Worm (Caenorhabditis elegans) whole organism, midembryonic: ENCODE data around the gene msp-45.

Experiments used
- T22C8.4 ChIP-seq: fragments of 200-800 bp; sonication (Bioruptor generic); IDR thresholded peaks from 2 replicates; pipeline ENCODE4 v1.3.6; 2022; ENCODE audit warnings: missing genetic modification characterization, missing compliant biosample characterization
- cog-1 ChIP-seq: sonication (generic microtip); optimal IDR thresholded peaks from 2 replicates; lab custom pipeline; 2016; ENCODE audit warnings: missing genetic modification characterization, missing compliant biosample characterization
- flt-1 ChIP-seq: fragments of 200-800 bp; sonication (Bioruptor generic); IDR thresholded peaks from 2 replicates; pipeline ENCODE4 v1.3.6; 2022; ENCODE audit warnings: missing genetic modification characterization, missing compliant biosample characterization
- klf-2 ChIP-seq: fragments of 200-800 bp; sonication (Bioruptor generic); conservative IDR thresholded peaks from 2 replicates; pipeline ENCODE4 v1.3.6; 2022; ENCODE audit warnings: missing genetic modification reagents, missing genetic modification characterization, missing compliant biosample characterization
- med-1 ChIP-seq: sonication (generic microtip); optimal IDR thresholded peaks from 2 replicates; lab custom pipeline; 2017; ENCODE audit warnings: missing genetic modification characterization, mild to moderate bottlenecking, missing compliant biosample characterization, antibody characterized with exemption, missing genetic modification reagents; ENCODE audit not compliant: insufficient read depth
- ref-1 ChIP-seq: fragments of 200-800 bp; sonication (Bioruptor generic); conservative IDR thresholded peaks from 2 replicates; pipeline ENCODE4 v1.3.6; 2022; ENCODE audit warnings: missing genetic modification reagents, missing genetic modification characterization, missing compliant biosample characterization
- tab-1 ChIP-seq: fragments of 200-800 bp; sonication (Bioruptor generic); IDR thresholded peaks from 2 replicates; pipeline ENCODE4 v1.3.6; 2022; ENCODE audit warnings: missing genetic modification characterization, missing compliant biosample characterization
- ztf-23 ChIP-seq: fragments of 200-800 bp; sonication (Bioruptor generic); IDR thresholded peaks from 2 replicates; pipeline ENCODE4 v1.3.6; 2022; ENCODE audit warnings: missing genetic modification reagents, missing genetic modification characterization, missing compliant biosample characterization
- ztf-29 ChIP-seq: fragments of 200-800 bp; sonication (Bioruptor generic); IDR thresholded peaks from 2 replicates; pipeline ENCODE4 v1.3.6; 2022; ENCODE audit warnings: missing genetic modification reagents, missing genetic modification characterization, missing compliant biosample characterization

msp-45 gene

ce11 chrII:5156983-5157382 is at the start of gene msp-45:
TSS of gene msp-45 (minus strand) at chrII:5157083.
- no peak for TF ChIP-seq klf-2 (GFP tag; lab: Robert Waterston, UW)
- no peak for TF ChIP-seq ztf-23 (GFP tag; lab: Robert Waterston, UW)
- TF ChIP-seq flt-1 (GFP tag; lab: Robert Waterston, UW) = no peak
- no peak for TF ChIP-seq ztf-29 (GFP tag; lab: Robert Waterston, UW)
- TF ChIP-seq ref-1 (GFP tag; lab: Robert Waterston, UW) = no peak
- TF ChIP-seq med-1 (GFP tag; lab: Kevin White, UChicago) = no peak
- TF ChIP-seq cog-1 (tag; lab: Kevin White, UChicago) = no peak
- TF ChIP-seq T22C8.4 = no peak
- TF ChIP-seq tab-1 (GFP tag; lab: Robert Waterston, UW) = no peak

- TF ChIP-seq ref-1 (GFP tag; lab: Robert Waterston, UW) (no peak), klf-2 (GFP tag; lab: Robert Waterston, UW) (no peak), flt-1 (GFP tag; lab: Robert Waterston, UW) (no peak), cog-1 (tag; lab: Kevin White, UChicago) (no peak), tab-1 (GFP tag; lab: Robert Waterston, UW) (no peak), med-1 (GFP tag; lab: Kevin White, UChicago) (no peak), T22C8.4 (no peak)
Measured at ce11 chrII:5205286-5205685, 48.4 kb upstream of the msp-45 start.

- TF ChIP-seq flt-1 (GFP tag; lab: Robert Waterston, UW) (no peak), ztf-29 (GFP tag; lab: Robert Waterston, UW) (no peak)
Measured at ce11 chrII:5202930-5203329, 46.0 kb upstream of the msp-45 start, which contains the start of gene ampd-1. TSS of gene ampd-1 (plus strand) at chrII:5203322.

- TF ChIP-seq tab-1 (GFP tag; lab: Robert Waterston, UW) (no peak), ref-1 (GFP tag; lab: Robert Waterston, UW) (no peak), ztf-23 (GFP tag; lab: Robert Waterston, UW) (no peak), flt-1 (GFP tag; lab: Robert Waterston, UW) (no peak), klf-2 (GFP tag; lab: Robert Waterston, UW) (no peak), cog-1 (tag; lab: Kevin White, UChicago) (no peak), T22C8.4 (no peak), med-1 (GFP tag; lab: Kevin White, UChicago) (no peak), ztf-29 (GFP tag; lab: Robert Waterston, UW) (no peak)
Measured at ce11 chrII:5201922-5202562, 45.2 kb upstream of the msp-45 start.

ce11 chrII:5200987-5201582 is 44.2 kb upstream of the msp-45 start:
- TF ChIP-seq med-1 (GFP tag; lab: Kevin White, UChicago) (no peak), klf-2 (GFP tag; lab: Robert Waterston, UW) (no peak), tab-1 (GFP tag; lab: Robert Waterston, UW) (no peak), cog-1 (tag; lab: Kevin White, UChicago) (no peak), ztf-29 (GFP tag; lab: Robert Waterston, UW) (no peak), flt-1 (GFP tag; lab: Robert Waterston, UW) (no peak), ztf-23 (GFP tag; lab: Robert Waterston, UW) (no peak), ref-1 (GFP tag; lab: Robert Waterston, UW) (no peak), T22C8.4 (no peak)

ce11 chrII:5199497-5199896 is 42.6 kb upstream of the msp-45 start, which contains the start of gene msp-50:
TSS of gene msp-50 (plus strand) at chrII:5199797.
- no peak for TF ChIP-seq tab-1 (GFP tag; lab: Robert Waterston, UW)

- TF ChIP-seq T22C8.4 = no peak
- TF ChIP-seq ztf-29 (GFP tag; lab: Robert Waterston, UW) = no peak
- TF ChIP-seq klf-2 (GFP tag; lab: Robert Waterston, UW) = no peak
Measured at ce11 chrII:5195504-5195903, 38.6 kb upstream of the msp-45 start, which contains the start of gene C34F11.5. TSS of gene C34F11.5 (plus strand) at chrII:5195804.

ce11 chrII:5194066-5194465 is 37.2 kb upstream of the msp-45 start, which contains the start of gene msp-49:
TSS of gene msp-49 (plus strand) at chrII:5194366.
- TF ChIP-seq med-1 (GFP tag; lab: Kevin White, UChicago) = no peak
- no peak for TF ChIP-seq ztf-29 (GFP tag; lab: Robert Waterston, UW)
- no peak for TF ChIP-seq ztf-23 (GFP tag; lab: Robert Waterston, UW)

- TF ChIP-seq klf-2 (GFP tag; lab: Robert Waterston, UW) = no peak
- no peak for TF ChIP-seq ztf-23 (GFP tag; lab: Robert Waterston, UW)
- no peak for TF ChIP-seq med-1 (GFP tag; lab: Kevin White, UChicago)
- no peak for TF ChIP-seq tab-1 (GFP tag; lab: Robert Waterston, UW)
- TF ChIP-seq T22C8.4 = no peak
- TF ChIP-seq cog-1 (tag; lab: Kevin White, UChicago) = no peak
- TF ChIP-seq ztf-29 (GFP tag; lab: Robert Waterston, UW) = no peak
- no peak for TF ChIP-seq ref-1 (GFP tag; lab: Robert Waterston, UW)
- TF ChIP-seq flt-1 (GFP tag; lab: Robert Waterston, UW) = no peak
Measured at ce11 chrII:5191766-5192165, 34.9 kb upstream of the msp-45 start.

- TF ChIP-seq ref-1 (GFP tag; lab: Robert Waterston, UW) (no peak), med-1 (GFP tag; lab: Kevin White, UChicago) (no peak), ztf-29 (GFP tag; lab: Robert Waterston, UW) (no peak), klf-2 (GFP tag; lab: Robert Waterston, UW) (no peak), cog-1 (tag; lab: Kevin White, UChicago) (no peak), flt-1 (GFP tag; lab: Robert Waterston, UW) (no peak), T22C8.4 (no peak), tab-1 (GFP tag; lab: Robert Waterston, UW) (no peak), ztf-23 (GFP tag; lab: Robert Waterston, UW) (no peak)
Measured at ce11 chrII:5187934-5188333, 31.1 kb upstream of the msp-45 start.
